Worm (Caenorhabditis elegans) whole organism, mixed stage, embryonic: ENCODE data around the gene oac-3.

Experiments used
- M03D4.4 ChIP-seq: sonication (generic microtip); optimal IDR thresholded peaks from 2 replicates; lab custom pipeline; 2017; ENCODE audit warnings: mild to moderate bottlenecking, missing genetic modification characterization, missing compliant biosample characterization
- bed-3 ChIP-seq: fragments of 200-800 bp; sonication (Bioruptor generic); optimal IDR thresholded peaks from 3 replicates; lab custom pipeline; 2018; ENCODE audit warnings: mild to moderate bottlenecking, missing genetic modification characterization, moderate library complexity, missing compliant biosample characterization
- blmp-1 ChIP-seq: fragments of 150-350 bp; optimal IDR thresholded peaks from 2 replicates; lab custom pipeline; 2014; ENCODE audit warnings: missing biosample characterization, missing genetic modification characterization
- ceh-39 ChIP-seq: fragments of 150-350 bp; optimal IDR thresholded peaks from 2 replicates; lab custom pipeline; 2014; ENCODE audit warnings: missing biosample characterization, missing genetic modification characterization
- ceh-43 ChIP-seq: fragments of 200-800 bp; sonication (Bioruptor generic); optimal IDR thresholded peaks from 2 replicates; lab custom pipeline; 2018; ENCODE audit warnings: mild to moderate bottlenecking, missing genetic modification characterization, moderate library complexity, missing compliant biosample characterization
- ceh-83 ChIP-seq: fragments of 200-800 bp; sonication (Bioruptor generic); optimal IDR thresholded peaks from 2 replicates; lab custom pipeline; 2018; ENCODE audit warnings: mild to moderate bottlenecking, missing genetic modification characterization, missing compliant biosample characterization
- ces-1 ChIP-seq: fragments of 150-350 bp; optimal IDR thresholded peaks from 2 replicates; lab custom pipeline; 2014; ENCODE audit warnings: missing biosample characterization, missing genetic modification reagents, missing genetic modification characterization
- cnd-1 ChIP-seq: fragments of 200-800 bp; sonication (Bioruptor generic); optimal IDR thresholded peaks from 2 replicates; lab custom pipeline; 2018; ENCODE audit warnings: mild to moderate bottlenecking, missing genetic modification characterization, missing compliant biosample characterization
- drap-1 ChIP-seq: fragments of 200-800 bp; sonication (Bioruptor generic); optimal IDR thresholded peaks from 3 replicates; lab custom pipeline; 2018; ENCODE audit warnings: mild to moderate bottlenecking, missing genetic modification characterization, missing compliant biosample characterization
- elt-1 ChIP-seq: sonication (generic microtip); optimal IDR thresholded peaks from 2 replicates; lab custom pipeline; 2017; ENCODE audit warnings: missing genetic modification characterization, mild to moderate bottlenecking, missing compliant biosample characterization, antibody characterized with exemption, moderate library complexity, borderline replicate concordance; ENCODE audit not compliant: insufficient read depth
- elt-3 ChIP-seq: fragments of 150-350 bp; optimal IDR thresholded peaks from 2 replicates; lab custom pipeline; 2014; ENCODE audit warnings: missing biosample characterization, missing genetic modification characterization
- flh-1 ChIP-seq: fragments of 200-800 bp; sonication (Bioruptor generic); optimal IDR thresholded peaks from 2 replicates; lab custom pipeline; 2018; ENCODE audit warnings: mild to moderate bottlenecking, missing genetic modification characterization, moderate library complexity, missing compliant biosample characterization
- ham-2 ChIP-seq: fragments of 200-800 bp; sonication (Bioruptor generic); optimal IDR thresholded peaks from 2 replicates; lab custom pipeline; 2018; ENCODE audit warnings: mild to moderate bottlenecking, missing genetic modification characterization, missing compliant biosample characterization
- hlh-1 ChIP-seq: fragments of 150-350 bp; optimal IDR thresholded peaks from 2 replicates; lab custom pipeline; 2014; ENCODE audit warnings: missing biosample characterization, missing genetic modification reagents, missing genetic modification characterization
- lin-13 ChIP-seq: fragments of 150-350 bp; optimal IDR thresholded peaks from 2 replicates; lab custom pipeline; 2014; ENCODE audit warnings: missing biosample characterization, missing genetic modification characterization
- lin-32 ChIP-seq: fragments of 200-800 bp; sonication (Bioruptor generic); optimal IDR thresholded peaks from 2 replicates; lab custom pipeline; 2018; ENCODE audit warnings: mild to moderate bottlenecking, missing genetic modification characterization, missing compliant biosample characterization
- lsy-2 ChIP-seq: fragments of 150-350 bp; optimal IDR thresholded peaks from 2 replicates; lab custom pipeline; 2014; ENCODE audit warnings: missing biosample characterization, missing genetic modification characterization
- mab-5 ChIP-seq: fragments of 150-350 bp; optimal IDR thresholded peaks from 2 replicates; lab custom pipeline; 2014; ENCODE audit warnings: missing biosample characterization, missing genetic modification characterization
- mep-1 ChIP-seq: fragments of 150-350 bp; optimal IDR thresholded peaks from 2 replicates; lab custom pipeline; 2017; ENCODE audit warnings: missing biosample characterization, missing genetic modification reagents, missing genetic modification characterization, inconsistent platforms
- mls-2 ChIP-seq: sonication (generic microtip); optimal IDR thresholded peaks from 2 replicates; lab custom pipeline; 2016; ENCODE audit warnings: mild to moderate bottlenecking, missing genetic modification characterization, moderate library complexity, missing compliant biosample characterization
- nhr-12 ChIP-seq: fragments of 150-350 bp; optimal IDR thresholded peaks from 2 replicates; lab custom pipeline; 2014; ENCODE audit warnings: missing biosample characterization, missing genetic modification characterization
- nhr-2 ChIP-seq: fragments of 150-350 bp; optimal IDR thresholded peaks from 2 replicates; lab custom pipeline; 2014; ENCODE audit warnings: missing biosample characterization, missing genetic modification characterization
- nhr-237 ChIP-seq: fragments of 150-350 bp; optimal IDR thresholded peaks from 2 replicates; lab custom pipeline; 2014; ENCODE audit warnings: missing biosample characterization, missing genetic modification characterization
- nhr-28 ChIP-seq: fragments of 150-350 bp; optimal IDR thresholded peaks from 2 replicates; lab custom pipeline; 2014; ENCODE audit warnings: missing biosample characterization, missing genetic modification characterization
- nhr-76 ChIP-seq: sonication (generic microtip); optimal IDR thresholded peaks from 2 replicates; lab custom pipeline; 2017; ENCODE audit warnings: missing biosample characterization, missing genetic modification characterization
- pha-4 ChIP-seq: fragments of 150-350 bp; optimal IDR thresholded peaks from 2 replicates; lab custom pipeline; 2018; ENCODE audit warnings: missing biosample characterization, missing genetic modification reagents, missing genetic modification characterization
- sem-2 ChIP-seq: fragments of 200-800 bp; sonication (Bioruptor generic); optimal IDR thresholded peaks from 2 replicates; lab custom pipeline; 2018; ENCODE audit warnings: mild to moderate bottlenecking, missing genetic modification characterization, missing compliant biosample characterization
- sptf-1 ChIP-seq: sonication (generic microtip); optimal IDR thresholded peaks from 2 replicates; lab custom pipeline; 2017; ENCODE audit warnings: mild to moderate bottlenecking, missing genetic modification characterization, moderate library complexity, missing compliant biosample characterization
- unc-120 ChIP-seq: sonication (generic microtip); optimal IDR thresholded peaks from 2 replicates; lab custom pipeline; 2017; ENCODE audit warnings: missing genetic modification characterization, missing compliant biosample characterization; ENCODE audit not compliant: poor library complexity, severe bottlenecking
- unc-39 ChIP-seq: fragments of 150-350 bp; optimal IDR thresholded peaks from 2 replicates; lab custom pipeline; 2014; ENCODE audit warnings: missing biosample characterization, missing genetic modification characterization
- unc-62 ChIP-seq: fragments of 150-350 bp; optimal IDR thresholded peaks from 2 replicates; lab custom pipeline; 2014; ENCODE audit warnings: missing biosample characterization, missing genetic modification reagents, missing genetic modification characterization
- zip-8 ChIP-seq: fragments of 150-350 bp; optimal IDR thresholded peaks from 2 replicates; lab custom pipeline; 2014; ENCODE audit warnings: missing biosample characterization, missing genetic modification characterization

oac-3 gene

DNA sequence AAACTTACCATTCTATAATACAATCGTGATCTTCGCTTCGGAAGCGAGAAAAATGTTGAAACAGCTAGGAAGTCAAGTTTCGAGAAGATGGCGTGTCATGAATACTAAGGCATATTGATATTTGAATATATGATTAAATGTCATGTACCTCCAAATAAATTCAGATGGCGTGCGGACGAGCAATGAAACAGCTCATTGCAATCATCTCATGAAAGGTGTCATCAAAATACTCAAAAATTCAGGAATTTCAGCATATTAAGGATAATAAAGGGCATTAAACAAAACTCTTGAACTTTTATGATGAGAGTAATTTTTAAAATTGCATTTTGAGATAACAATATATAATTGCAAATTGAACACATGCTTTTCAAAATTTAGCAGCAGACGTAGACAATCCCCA lies 16.1 kb downstream of the oac-3 start, which contains the start of gene gcy-32:
Gene gcy-32, minus strand, starts transcription at position 101 of the 400 bp plus-strand sequence.
- no peak for TF ChIP-seq elt-3 (tag; lab: Kevin White, UChicago)
- TF ChIP-seq mep-1 (tag; lab: Kevin White, UChicago), result no peak
- TF ChIP-seq ceh-39 (tag; lab: Kevin White, UChicago), result no peak
- no peak for TF ChIP-seq nhr-28 (tag; lab: Kevin White, UChicago)
- no peak for TF ChIP-seq blmp-1
- no peak for TF ChIP-seq sem-2 (GFP tag; lab: Kevin White, UChicago)
- no peak for TF ChIP-seq zip-8 (tag; lab: Kevin White, UChicago)
- no peak for TF ChIP-seq lin-13
- TF ChIP-seq cnd-1 (tag; lab: Kevin White, UChicago), result no peak
- no peak for TF ChIP-seq ham-2 (GFP tag; lab: Kevin White, UChicago)
- TF ChIP-seq lin-32 (GFP tag; lab: Kevin White, UChicago), result no peak

DNA sequence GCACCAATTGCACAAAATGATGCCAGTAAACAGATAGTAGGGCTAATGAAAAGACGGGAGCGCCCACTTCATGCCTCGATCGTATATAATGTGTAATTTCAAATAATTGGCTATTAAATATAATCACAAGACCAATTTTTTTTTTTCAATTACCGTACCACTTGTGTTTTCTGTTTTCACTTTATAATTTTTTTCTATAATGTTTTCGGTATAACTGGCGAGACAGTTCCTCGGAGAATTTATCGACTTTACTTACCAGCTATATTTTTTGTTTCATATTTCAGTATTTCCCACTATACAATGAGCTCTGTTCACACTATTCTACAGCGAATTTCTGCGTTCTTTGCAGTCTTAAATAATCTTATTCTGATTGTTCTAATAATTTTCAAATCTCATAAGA lies 16.9 kb downstream of the oac-3 start, which contains the start of gene str-252:
Gene str-252, plus strand, starts transcription at position 301 of the 400 bp plus-strand sequence.
- no peak for TF ChIP-seq drap-1 (GFP tag; lab: Kevin White, UChicago)
- TF ChIP-seq unc-39 (tag; lab: Kevin White, UChicago), result no peak
- TF ChIP-seq flh-1 (GFP tag; lab: Kevin White, UChicago), result no peak

ce11 chrV:13918341-13918740 lies 19.0 kb downstream of the oac-3 start, which contains the start of gene str-250:
Gene str-250 (plus strand): TSS chrV:13918641.
- no peak for TF ChIP-seq sem-2 (GFP tag; lab: Kevin White, UChicago)
- no peak for TF ChIP-seq mls-2 (tag; lab: Kevin White, UChicago)
- TF ChIP-seq ceh-83 (GFP tag; lab: Kevin White, UChicago), result no peak
- no peak for TF ChIP-seq ces-1
- no peak for TF ChIP-seq pha-4 (tag; lab: Kevin White, UChicago)
- no peak for TF ChIP-seq mep-1 (tag; lab: Kevin White, UChicago)
- TF ChIP-seq unc-62 (GFP tag; lab: Kevin White, UChicago), result no peak
- TF ChIP-seq unc-120, result no peak
- no peak for TF ChIP-seq ceh-43
- no peak for TF ChIP-seq nhr-28 (tag; lab: Kevin White, UChicago)
- TF ChIP-seq elt-1 (tag; lab: Kevin White, UChicago), result no peak
- no peak for TF ChIP-seq nhr-12 (tag; lab: Kevin White, UChicago)
- no peak for TF ChIP-seq mab-5 (tag; lab: Kevin White, UChicago)
- TF ChIP-seq hlh-1 (tag; lab: Kevin White, UChicago), result no peak
- TF ChIP-seq nhr-76 (tag; lab: Kevin White, UChicago), result no peak
- TF ChIP-seq M03D4.4 (tag; lab: Kevin White, UChicago), result no peak
- no peak for TF ChIP-seq lsy-2 (tag; lab: Kevin White, UChicago)
- TF ChIP-seq ceh-39 (tag; lab: Kevin White, UChicago), result no peak
- TF ChIP-seq blmp-1, result no peak
- no peak for TF ChIP-seq lin-32 (GFP tag; lab: Kevin White, UChicago)

DNA sequence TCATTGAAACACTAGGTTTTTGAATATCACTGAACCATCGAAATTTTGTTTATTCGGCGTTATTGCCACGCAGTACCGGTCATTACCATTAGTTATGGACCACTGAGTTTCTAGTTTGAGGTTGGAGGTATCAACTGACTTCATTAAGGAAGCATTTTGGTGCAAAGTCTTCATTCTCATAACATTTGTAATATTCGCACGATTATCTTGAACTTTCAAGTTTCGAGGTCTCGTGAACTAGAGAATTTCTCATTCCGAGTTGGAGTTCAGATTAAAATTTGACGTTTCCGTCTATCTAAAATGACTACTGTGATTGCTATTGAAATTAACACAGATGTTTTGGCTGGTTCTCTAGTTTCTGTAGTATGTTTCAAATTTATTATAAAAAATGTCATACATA lies 21.4 kb downstream of the oac-3 start, which contains the start of gene srx-42:
Gene srx-42, plus strand, starts transcription at position 301 of the 400 bp plus-strand sequence.
- TF ChIP-seq ces-1, result no peak
- TF ChIP-seq ham-2 (GFP tag; lab: Kevin White, UChicago), result no peak
- no peak for TF ChIP-seq nhr-28 (tag; lab: Kevin White, UChicago)
- no peak for TF ChIP-seq flh-1 (GFP tag; lab: Kevin White, UChicago)
- no peak for TF ChIP-seq unc-62 (GFP tag; lab: Kevin White, UChicago)
- no peak for TF ChIP-seq mls-2 (tag; lab: Kevin White, UChicago)
- no peak for TF ChIP-seq unc-39 (tag; lab: Kevin White, UChicago)
- no peak for TF ChIP-seq M03D4.4 (tag; lab: Kevin White, UChicago)
- TF ChIP-seq unc-120, result no peak
- TF ChIP-seq bed-3 (GFP tag; lab: Kevin White, UChicago), result no peak
- TF ChIP-seq mep-1 (tag; lab: Kevin White, UChicago), result no peak
- no peak for TF ChIP-seq cnd-1 (tag; lab: Kevin White, UChicago)
- no peak for TF ChIP-seq nhr-2 (tag; lab: Kevin White, UChicago)
- no peak for TF ChIP-seq sptf-1 (tag; lab: Kevin White, UChicago)
- TF ChIP-seq sem-2 (GFP tag; lab: Kevin White, UChicago), result no peak
- TF ChIP-seq nhr-237 (tag; lab: Kevin White, UChicago), result no peak
- TF ChIP-seq drap-1 (GFP tag; lab: Kevin White, UChicago), result no peak
- no peak for TF ChIP-seq elt-3 (tag; lab: Kevin White, UChicago)
